Fruit fly (Drosophila melanogaster): ENCODE measurements around the gene CG34347.

CG34347 gene

DNA sequence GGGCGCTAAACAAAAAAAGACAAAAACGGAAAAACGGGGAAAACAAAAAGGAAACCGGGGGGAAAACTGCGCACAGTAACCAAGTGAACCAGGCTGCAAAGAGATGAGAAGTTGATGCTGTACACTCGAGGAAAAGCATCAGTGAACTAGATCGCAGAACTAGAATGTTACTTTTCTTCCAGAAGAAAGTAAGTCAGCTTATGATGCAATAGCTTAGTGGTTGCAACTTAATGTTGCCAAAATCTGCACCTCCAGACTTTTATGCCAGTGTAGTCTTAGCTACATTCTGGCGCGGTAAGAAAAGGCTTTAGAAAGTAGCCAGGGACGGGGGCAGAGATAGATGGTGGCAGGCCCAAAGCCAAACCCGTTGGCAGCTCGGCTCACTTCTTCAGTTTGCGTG lies 3.5 kb downstream of the CG34347 start (continued):
- TF ChIP-seq Sox102F (GFP tag; optimal IDR thresholded peaks at IDR 0.05) (no peak), Hr4 (GFP tag; optimal IDR thresholded peaks at IDR 0.05) (peak; percentile 53), eg (GFP tag; IDR thresholded peaks at IDR 0.05) (peak; percentile 70), Eip93F (GFP tag; optimal IDR thresholded peaks at IDR 0.05) (no peak), CG6163 (GFP tag; IDR thresholded peaks at IDR 0.05) (peak; percentile 80), Gug (GFP tag; IDR thresholded peaks at IDR 0.05) (peak; percentile 62), svp (GFP tag) (no peak), Sox15 (GFP tag; optimal IDR thresholded peaks at IDR 0.05) (no peak), Hr39 (GFP tag; optimal IDR thresholded peaks at IDR 0.05) (no peak), CG3919 (GFP tag; optimal IDR thresholded peaks at IDR 0.05) (peak; percentile 63), acj6 (GFP tag; optimal IDR thresholded peaks at IDR 0.05) (peak; percentile 12), Smox (GFP tag; optimal IDR thresholded peaks at IDR 0.05) (no peak), cyc (GFP tag; optimal IDR thresholded peaks at IDR 0.05) (no peak), Eip75B (GFP tag; optimal IDR thresholded peaks at IDR 0.05) (peak; percentile 37), CG10669 (GFP tag; optimal IDR thresholded peaks at IDR 0.05) (no peak), OdsH (GFP tag; optimal IDR thresholded peaks at IDR 0.05) (peak; percentile 44)

DNA sequence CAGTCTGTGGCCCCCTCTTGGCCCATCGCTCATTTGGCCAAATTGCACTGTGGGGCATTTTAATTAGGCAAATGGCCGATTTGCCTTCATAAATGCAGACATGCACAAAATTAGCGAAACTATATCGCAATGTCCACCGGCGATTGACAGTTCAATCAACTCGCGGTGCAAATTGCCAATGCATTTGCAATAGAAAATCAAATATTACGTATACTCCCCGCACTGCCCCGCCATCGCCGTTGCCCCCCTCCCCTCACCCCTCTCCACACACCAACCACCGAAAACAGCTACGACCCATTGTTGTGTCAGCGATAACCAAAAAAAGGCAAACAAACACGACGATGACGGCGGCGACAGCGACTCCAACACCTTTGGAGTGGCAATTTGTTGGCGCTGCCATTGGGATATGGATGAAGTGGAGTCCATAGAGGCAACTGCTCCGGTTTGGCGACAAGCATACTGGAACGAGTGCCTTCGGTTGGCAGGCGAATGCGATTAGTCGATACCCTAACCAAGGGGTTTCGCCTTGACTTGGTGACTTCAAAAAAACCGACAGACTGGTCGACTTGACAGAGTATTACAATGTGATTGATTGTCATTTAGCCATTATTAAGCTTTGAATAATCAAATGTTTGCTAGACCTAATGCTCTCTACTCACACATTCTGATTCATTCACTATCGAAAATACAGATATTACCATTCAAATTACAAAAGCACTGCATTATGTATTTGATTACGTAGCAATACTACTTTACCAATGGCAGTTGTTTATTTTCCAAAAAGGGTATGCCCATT lies 8.7 kb downstream of the CG34347 start:
- peak; percentile 23 for TF ChIP-seq Lpt (GFP tag; optimal IDR thresholded peaks at IDR 0.05)
- no peak for TF ChIP-seq Eip93F (GFP tag; optimal IDR thresholded peaks at IDR 0.05)
- TF ChIP-seq pdm3 (GFP tag; optimal IDR thresholded peaks at IDR 0.05), result peak; percentile 45
- TF ChIP-seq CG11902 (GFP tag; optimal IDR thresholded peaks at IDR 0.05), result no peak
- TF ChIP-seq Sox102F (GFP tag; optimal IDR thresholded peaks at IDR 0.05), result no peak
- peak; percentile 8 for TF ChIP-seq acj6 (GFP tag; optimal IDR thresholded peaks at IDR 0.05)
- TF ChIP-seq salr (GFP tag; optimal IDR thresholded peaks at IDR 0.05), result peak in 1 of 2 experiments; percentile 74
- TF ChIP-seq Eip75B (GFP tag; optimal IDR thresholded peaks at IDR 0.05), result peak; percentile 18
- TF ChIP-seq ss (GFP tag; optimal IDR thresholded peaks at IDR 0.05), result peak in 1 of 2 experiments; percentile 39
- TF ChIP-seq CG10631 (GFP tag; optimal IDR thresholded peaks at IDR 0.05), result peak; percentile 56
- TF ChIP-seq Gug (GFP tag; IDR thresholded peaks at IDR 0.05), result 0 out of 2 replicates have a peak, but pooled peaks have one; percentile 7
- TF ChIP-seq topi (GFP tag; optimal IDR thresholded peaks at IDR 0.05), result no peak
- peak; percentile 24 for TF ChIP-seq CG3032 (tag; optimal IDR thresholded peaks at IDR 0.05)
- TF ChIP-seq Eip78C (GFP tag), result peak; percentile 69
- TF ChIP-seq CG7368 (GFP tag; optimal IDR thresholded peaks at IDR 0.05), result no peak
- TF ChIP-seq Met (GFP tag; optimal IDR thresholded peaks at IDR 0.05), result no peak
- no peak for TF ChIP-seq CG6808 (GFP tag; optimal IDR thresholded peaks at IDR 0.05)
- TF ChIP-seq net (GFP tag; optimal IDR thresholded peaks at IDR 0.05), result peak; percentile 37
- TF ChIP-seq Hr4 (GFP tag; optimal IDR thresholded peaks at IDR 0.05), result peak; percentile 84
- peak; percentile 58 for TF ChIP-seq dac (GFP tag; optimal IDR thresholded peaks at IDR 0.05)
- no peak for TF ChIP-seq CG31627 (GFP tag; optimal IDR thresholded peaks at IDR 0.05)
- TF ChIP-seq fd85E (GFP tag; optimal IDR thresholded peaks at IDR 0.05), result no peak
- TF ChIP-seq dsx (GFP tag; optimal IDR thresholded peaks at IDR 0.05; ENCODE audit: poor library complexity, severe bottlenecking), result no peak
- peak; percentile 64 for TF ChIP-seq CG4318 (GFP tag; optimal IDR thresholded peaks at IDR 0.05)
- TF ChIP-seq Ets96B (tag; optimal IDR thresholded peaks at IDR 0.05), result peak; percentile 39
- TF ChIP-seq Smox (GFP tag; optimal IDR thresholded peaks at IDR 0.05), result no peak
- TF ChIP-seq CG10669 (GFP tag; optimal IDR thresholded peaks at IDR 0.05), result peak; percentile 9
- TF ChIP-seq CG16779 (tag; optimal IDR thresholded peaks at IDR 0.05), result no peak
- TF ChIP-seq CG8119 (GFP tag; IDR thresholded peaks at IDR 0.05), result peak; percentile 73
- peak; percentile 70 for TF ChIP-seq CG15336 (GFP tag; IDR thresholded peaks at IDR 0.05)
- TF ChIP-seq cyc (GFP tag; optimal IDR thresholded peaks at IDR 0.05), result no peak
- TF ChIP-seq CG9139 (GFP tag; optimal IDR thresholded peaks at IDR 0.05), result no peak
- TF ChIP-seq CG6854 (GFP tag; optimal IDR thresholded peaks at IDR 0.05), result no peak
- TF ChIP-seq CG34406 (GFP tag; optimal IDR thresholded peaks at IDR 0.05), result no peak
- TF ChIP-seq CG6276 (GFP tag; optimal IDR thresholded peaks at IDR 0.05), result peak; percentile 75
- no peak for TF ChIP-seq svp (GFP tag)
- peak; percentile 90 for TF ChIP-seq CG32006 (GFP tag; optimal IDR thresholded peaks at IDR 0.05)
- peak; percentile 53 for TF ChIP-seq fd59A (GFP tag; optimal IDR thresholded peaks at IDR 0.05)
- TF ChIP-seq OdsH (GFP tag; optimal IDR thresholded peaks at IDR 0.05), result peak; percentile 36
- no peak for TF ChIP-seq Hr39 (GFP tag; optimal IDR thresholded peaks at IDR 0.05)
- TF ChIP-seq vri (GFP tag; optimal IDR thresholded peaks at IDR 0.05), result no peak
- TF ChIP-seq Sox14 (GFP tag; optimal IDR thresholded peaks at IDR 0.05), result peak; percentile 32
- no peak for TF ChIP-seq CG11294 (GFP tag; IDR thresholded peaks at IDR 0.05)
- TF ChIP-seq CG3919 (GFP tag; optimal IDR thresholded peaks at IDR 0.05), result peak; percentile 6
